Worm (Caenorhabditis elegans): Measurements from ENCODE around the gene coq-3.
"Not testable (repeated sequence)": the region's sequence is repeated elsewhere in the genome, so short reads cannot be mapped to it uniquely, and the experiment has no call there.

coq-3 gene

DNA sequence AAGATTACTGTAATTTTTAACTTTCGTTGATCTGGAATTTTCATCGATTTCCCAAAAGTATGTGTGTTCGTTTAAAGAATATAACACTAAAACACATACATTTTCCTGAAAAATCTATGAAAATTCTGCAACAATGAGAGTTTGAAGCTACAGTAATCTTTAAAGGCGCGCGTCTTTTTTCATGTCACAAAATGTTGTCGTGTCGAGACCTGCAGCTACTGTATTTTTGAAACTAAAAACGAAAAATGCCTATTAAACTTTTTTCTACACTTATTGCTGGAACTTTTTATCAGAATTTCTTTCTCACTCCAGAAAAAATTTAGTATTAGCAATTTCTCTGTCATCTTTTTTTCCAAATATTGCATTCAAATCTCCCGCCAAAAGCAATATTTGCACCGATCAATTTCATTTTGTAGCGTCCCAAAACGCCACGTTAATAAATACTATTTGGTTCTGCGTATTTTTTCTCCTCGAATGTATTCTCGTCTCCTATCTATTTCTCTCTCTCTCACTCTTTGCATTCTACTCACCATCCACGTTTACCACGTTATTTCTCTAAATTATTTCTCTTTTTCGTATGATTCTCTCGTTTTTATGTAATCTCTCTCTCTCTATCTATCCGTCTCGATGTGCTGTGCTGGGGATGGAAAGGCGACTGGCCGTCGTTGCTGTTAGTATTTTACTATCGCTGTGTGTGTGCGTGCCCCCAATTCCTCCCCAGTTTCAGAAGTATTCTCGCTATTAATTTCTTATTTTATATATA is 9.6 kb downstream of the coq-3 start, which contains the start of gene melo-1:
melo-1 (plus strand) TSS at position 658 of the 763 bp plus-strand sequence.
- TF ChIP-seq tbx-11 (GFP tag; IDR thresholded peaks at IDR 0.05): no peak
- TF ChIP-seq hmg-4 (GFP tag; optimal IDR thresholded peaks at IDR 0.05): no peak
- TF ChIP-seq aly-1 (tag; optimal IDR thresholded peaks at IDR 0.05): no peak
- no peak for TF ChIP-seq ceh-13 (GFP tag; optimal IDR thresholded peaks at IDR 0.05)
- TF ChIP-seq sea-1 (GFP tag; conservative IDR thresholded peaks at IDR 0.05): no peak
- TF ChIP-seq pes-1 (GFP tag; IDR thresholded peaks at IDR 0.05): no peak
- TF ChIP-seq F13C5.2 (tag; optimal IDR thresholded peaks at IDR 0.05): no peak
- TF ChIP-seq hnd-1 (tag; optimal IDR thresholded peaks at IDR 0.05): no peak
- no peak for TF ChIP-seq ceh-36 (tag; optimal IDR thresholded peaks at IDR 0.05)
- no peak for TF ChIP-seq ama-1 (optimal IDR thresholded peaks at IDR 0.05)
- no peak for TF ChIP-seq flt-1 (GFP tag; IDR thresholded peaks at IDR 0.05)
- TF ChIP-seq ets-7 (tag; optimal IDR thresholded peaks at IDR 0.05): no peak

DNA sequence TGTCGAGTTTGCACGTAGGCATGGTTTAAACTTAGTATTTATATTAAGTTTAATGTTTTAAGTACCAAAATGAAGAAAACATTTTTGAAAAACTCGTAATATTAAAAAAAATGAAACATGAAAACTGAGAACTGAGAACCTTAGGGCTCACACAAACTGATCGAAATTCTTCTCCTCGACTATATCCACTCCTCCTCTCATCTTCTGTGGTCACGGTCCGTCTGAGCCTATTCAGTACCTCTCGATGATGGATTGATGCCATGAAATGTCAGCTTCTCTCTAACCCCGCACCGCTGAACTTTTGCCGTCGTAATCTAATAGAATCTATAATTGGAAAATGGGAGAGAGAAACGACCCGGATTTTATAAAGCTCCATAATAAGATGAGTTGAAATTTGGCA is 11.6 kb downstream of the coq-3 start, which contains the start of gene nlp-56:
nlp-56 (minus strand) TSS at position 257 of the 400 bp plus-strand sequence.
- no peak for TF ChIP-seq flt-1 (GFP tag; IDR thresholded peaks at IDR 0.05)

DNA sequence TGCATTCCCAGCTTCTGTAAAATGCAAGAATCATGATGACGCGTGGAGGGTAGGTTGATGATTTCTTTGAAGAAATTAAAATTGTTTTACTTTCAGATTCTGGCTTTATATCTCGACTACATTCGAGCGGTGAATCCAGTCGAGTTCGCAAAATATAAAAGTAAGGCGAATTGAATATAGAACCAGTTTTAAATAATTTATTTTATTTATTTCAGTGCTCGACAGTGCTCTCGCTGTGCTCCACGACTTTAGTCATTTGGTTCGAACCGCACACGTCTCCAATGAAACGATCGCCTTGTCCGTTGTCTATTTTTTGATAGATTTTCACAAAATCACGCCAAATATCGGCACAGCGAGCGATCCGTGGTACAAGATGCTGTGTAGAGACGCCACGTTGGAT is 13.9 kb downstream of the coq-3 start, which contains the start of gene Y57G11C.1130:
Y57G11C.1130 (plus strand) TSS at position 301 of the 400 bp plus-strand sequence.
- TF ChIP-seq tbx-37 (GFP tag; conservative IDR thresholded peaks at IDR 0.05): no peak
- no peak for TF ChIP-seq hnd-1 (tag; optimal IDR thresholded peaks at IDR 0.05)
- TF ChIP-seq hmg-4 (GFP tag; optimal IDR thresholded peaks at IDR 0.05): no peak
- TF ChIP-seq hmbx-1 (tag; optimal IDR thresholded peaks at IDR 0.05): no peak

DNA sequence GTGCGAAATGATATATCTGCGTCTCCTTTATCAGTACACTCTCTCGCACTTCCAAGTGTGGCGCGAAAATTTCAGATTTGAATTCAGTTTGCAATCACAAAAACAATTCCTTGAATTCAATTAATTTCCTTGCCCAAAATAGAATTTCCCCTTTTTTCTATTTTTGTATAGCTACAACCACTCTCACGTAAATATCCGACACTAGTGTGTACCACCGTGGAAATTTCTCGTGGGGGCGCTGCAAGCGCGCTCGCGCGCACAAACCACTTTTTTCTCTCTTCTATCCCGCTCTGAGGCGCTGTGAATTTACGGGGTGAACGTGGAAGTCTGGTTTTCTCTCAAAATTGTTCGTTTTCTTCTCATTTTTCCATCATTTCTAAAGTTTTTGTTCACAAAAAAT is 14.6 kb downstream of the coq-3 start, which contains the start of gene Y57G11C.8:
Y57G11C.8 (plus strand) TSS at position 301 of the 400 bp plus-strand sequence.
- no peak for TF ChIP-seq ama-1 (optimal IDR thresholded peaks at IDR 0.05)
- TF ChIP-seq ceh-13 (GFP tag; optimal IDR thresholded peaks at IDR 0.05): no peak
- no peak for TF ChIP-seq hmbx-1 (tag; optimal IDR thresholded peaks at IDR 0.05)
- TF ChIP-seq flt-1 (GFP tag; IDR thresholded peaks at IDR 0.05): no peak
- no peak for TF ChIP-seq tra-4 (tag; optimal IDR thresholded peaks at IDR 0.05)
- no peak for TF ChIP-seq F13C5.2 (tag; optimal IDR thresholded peaks at IDR 0.05)
- no peak for TF ChIP-seq tbx-11 (GFP tag; IDR thresholded peaks at IDR 0.05)
- no peak for TF ChIP-seq scrt-1 (GFP tag; IDR thresholded peaks at IDR 0.05)
- no peak for TF ChIP-seq B0310.2 (tag; optimal IDR thresholded peaks at IDR 0.05)
- no peak for TF ChIP-seq pes-1 (GFP tag; IDR thresholded peaks at IDR 0.05)
- TF ChIP-seq ets-7 (tag; optimal IDR thresholded peaks at IDR 0.05): no peak
- TF ChIP-seq ceh-36 (tag; optimal IDR thresholded peaks at IDR 0.05): no peak
- no peak for TF ChIP-seq hmg-4 (GFP tag; optimal IDR thresholded peaks at IDR 0.05)
- no peak for TF ChIP-seq sea-1 (GFP tag; conservative IDR thresholded peaks at IDR 0.05)
- no peak for TF ChIP-seq aly-1 (tag; optimal IDR thresholded peaks at IDR 0.05)

DNA sequence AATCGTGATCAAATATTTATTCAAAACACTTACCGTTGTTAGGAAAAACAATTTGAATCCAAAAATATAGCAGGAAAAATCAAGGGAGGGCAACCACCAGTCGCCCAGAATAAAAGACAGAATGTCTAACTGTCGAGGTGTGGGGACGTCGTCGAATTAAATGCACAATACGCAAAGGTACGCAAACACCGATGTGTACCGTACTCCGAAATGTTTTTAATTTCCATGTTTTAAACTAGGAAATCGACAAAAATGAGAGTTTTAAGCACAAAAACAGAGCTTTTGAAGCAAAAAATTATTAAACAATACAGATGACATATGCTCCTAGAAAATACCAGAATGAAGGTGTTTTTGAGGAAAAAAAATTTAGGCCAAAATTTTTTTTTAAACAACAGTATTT is 21.7 kb downstream of the coq-3 start, which contains the start of gene Y57G11C.51:
Y57G11C.51 (minus strand) TSS at position 101 of the 400 bp plus-strand sequence.
- TF ChIP-seq hmbx-1 (tag; optimal IDR thresholded peaks at IDR 0.05); flt-1 (GFP tag; IDR thresholded peaks at IDR 0.05); tbx-11 (GFP tag; IDR thresholded peaks at IDR 0.05): not testable (repeated sequence)

DNA sequence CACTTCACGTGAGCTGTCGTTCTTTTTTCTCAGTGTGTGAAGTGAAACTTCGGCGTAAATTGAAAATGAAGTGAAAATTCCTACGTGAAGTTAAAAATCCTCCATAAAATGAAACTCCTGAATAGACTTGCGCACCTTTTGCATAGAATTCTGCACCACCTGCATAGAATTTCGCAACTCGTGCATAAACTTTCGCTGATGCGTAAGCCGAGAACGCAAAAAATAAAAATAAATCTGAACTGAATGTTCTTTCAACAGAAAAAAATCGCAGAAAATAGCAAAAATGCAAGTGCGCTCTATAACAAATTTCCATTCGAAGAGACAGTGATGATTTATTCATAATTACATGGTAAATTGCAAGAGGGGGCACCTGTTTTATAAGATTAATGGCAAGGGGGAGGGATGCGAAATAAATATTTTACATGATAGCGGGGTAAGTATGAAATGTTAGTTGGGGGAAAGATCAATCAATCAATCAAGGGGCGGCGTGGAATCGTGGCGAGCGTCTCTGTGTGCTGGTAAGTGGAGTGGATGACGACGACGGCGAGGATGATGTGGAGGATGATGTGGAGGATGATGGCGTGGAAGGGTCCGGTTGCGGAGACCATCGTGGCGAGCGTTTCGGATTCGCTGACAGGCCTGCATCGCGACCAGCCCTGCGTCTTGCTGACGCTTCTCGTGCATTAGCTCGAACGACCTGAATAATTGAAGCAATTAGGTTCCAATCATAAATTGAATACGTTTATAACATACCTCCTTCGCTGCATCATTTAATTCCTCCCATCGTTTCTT is 22.6 kb downstream of the coq-3 start, which contains the start of gene Y57G11C.36:
Y57G11C.36 (minus strand) TSS at position 502 of the 792 bp plus-strand sequence.
- no peak for TF ChIP-seq pes-1 (GFP tag; IDR thresholded peaks at IDR 0.05)
- TF ChIP-seq sea-1 (GFP tag; conservative IDR thresholded peaks at IDR 0.05): no peak
- TF ChIP-seq hmbx-1 (tag; optimal IDR thresholded peaks at IDR 0.05): no peak
- no peak for TF ChIP-seq F13C5.2 (tag; optimal IDR thresholded peaks at IDR 0.05)
- no peak for TF ChIP-seq ets-7 (tag; optimal IDR thresholded peaks at IDR 0.05)
- no peak for TF ChIP-seq hnd-1 (tag; optimal IDR thresholded peaks at IDR 0.05)
- TF ChIP-seq ceh-13 (GFP tag; optimal IDR thresholded peaks at IDR 0.05): no peak
- no peak for TF ChIP-seq aly-1 (tag; optimal IDR thresholded peaks at IDR 0.05)

DNA sequence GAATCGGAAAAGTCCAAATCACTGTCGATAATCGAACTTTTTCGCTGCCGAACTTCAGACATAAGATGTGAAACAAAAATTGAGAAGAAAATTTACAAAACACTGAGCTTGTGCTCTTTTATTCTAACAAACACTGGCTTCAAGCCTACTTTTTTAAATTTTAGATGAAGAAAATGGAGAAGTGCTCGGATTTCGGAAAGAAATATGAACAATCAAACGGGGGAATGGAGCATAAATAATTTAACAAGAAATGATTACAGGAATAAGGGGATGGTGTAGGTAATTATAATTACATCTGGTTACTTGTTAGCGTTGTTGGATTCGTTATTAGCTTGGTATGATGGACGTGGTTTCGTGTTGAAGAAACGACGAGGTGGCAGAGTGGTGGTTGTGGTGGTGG is 24.8 kb downstream of the coq-3 start, which contains the start of gene degl-1:
degl-1 (minus strand) TSS at position 101 of the 400 bp plus-strand sequence.
- no peak for TF ChIP-seq tra-4 (tag; optimal IDR thresholded peaks at IDR 0.05)
- TF ChIP-seq ets-7 (tag; optimal IDR thresholded peaks at IDR 0.05): no peak
- no peak for TF ChIP-seq hmbx-1 (tag; optimal IDR thresholded peaks at IDR 0.05)
- no peak for TF ChIP-seq scrt-1 (GFP tag; IDR thresholded peaks at IDR 0.05)
- TF ChIP-seq ama-1 (optimal IDR thresholded peaks at IDR 0.05): no peak
- no peak for TF ChIP-seq pes-1 (GFP tag; IDR thresholded peaks at IDR 0.05)
- TF ChIP-seq aly-1 (tag; optimal IDR thresholded peaks at IDR 0.05): no peak
- TF ChIP-seq hmg-4 (GFP tag; optimal IDR thresholded peaks at IDR 0.05): no peak
- no peak for TF ChIP-seq ceh-36 (tag; optimal IDR thresholded peaks at IDR 0.05)
- no peak for TF ChIP-seq ceh-13 (GFP tag; optimal IDR thresholded peaks at IDR 0.05)

DNA sequence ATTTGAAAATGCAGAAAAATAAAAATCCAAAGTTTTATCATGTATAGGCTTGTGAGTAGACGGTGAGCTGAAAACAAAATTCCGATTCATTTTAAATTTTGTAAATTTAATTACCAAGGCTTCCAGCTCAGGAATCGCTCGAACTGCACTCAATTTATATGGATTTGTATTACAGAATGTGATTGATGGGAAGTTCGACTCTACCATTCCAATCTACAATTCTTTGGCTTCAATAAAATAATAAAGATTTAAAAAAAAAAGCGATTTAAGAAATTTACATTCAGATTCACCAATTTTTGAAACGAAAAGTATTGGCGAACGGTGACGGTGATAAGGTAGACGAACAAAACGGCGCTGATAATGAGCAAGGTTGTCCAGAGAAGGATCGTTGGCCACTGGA is 25.5 kb downstream of the coq-3 start:
- TF ChIP-seq flt-1 (GFP tag; IDR thresholded peaks at IDR 0.05) (no peak), B0310.2 (tag; optimal IDR thresholded peaks at IDR 0.05) (no peak), F13C5.2 (tag; optimal IDR thresholded peaks at IDR 0.05) (no peak), scrt-1 (GFP tag; IDR thresholded peaks at IDR 0.05) (no peak), tbx-11 (GFP tag; IDR thresholded peaks at IDR 0.05) (no peak), ceh-36 (tag; optimal IDR thresholded peaks at IDR 0.05) (no peak), hmg-4 (GFP tag; optimal IDR thresholded peaks at IDR 0.05) (no peak), ceh-13 (GFP tag; optimal IDR thresholded peaks at IDR 0.05) (no peak), hnd-1 (tag; optimal IDR thresholded peaks at IDR 0.05) (no peak), ets-7 (tag; optimal IDR thresholded peaks at IDR 0.05) (no peak), tbx-37 (GFP tag; conservative IDR thresholded peaks at IDR 0.05) (no peak), pes-1 (GFP tag; IDR thresholded peaks at IDR 0.05) (no peak), tra-4 (tag; optimal IDR thresholded peaks at IDR 0.05) (no peak), ama-1 (optimal IDR thresholded peaks at IDR 0.05) (no peak), aly-1 (tag; optimal IDR thresholded peaks at IDR 0.05) (no peak), sea-1 (GFP tag; conservative IDR thresholded peaks at IDR 0.05) (no peak), hmbx-1 (tag; optimal IDR thresholded peaks at IDR 0.05) (no peak)
